Worm (Caenorhabditis elegans): ENCODE results near the gene fax-1.

Gene fax-1

DNA sequence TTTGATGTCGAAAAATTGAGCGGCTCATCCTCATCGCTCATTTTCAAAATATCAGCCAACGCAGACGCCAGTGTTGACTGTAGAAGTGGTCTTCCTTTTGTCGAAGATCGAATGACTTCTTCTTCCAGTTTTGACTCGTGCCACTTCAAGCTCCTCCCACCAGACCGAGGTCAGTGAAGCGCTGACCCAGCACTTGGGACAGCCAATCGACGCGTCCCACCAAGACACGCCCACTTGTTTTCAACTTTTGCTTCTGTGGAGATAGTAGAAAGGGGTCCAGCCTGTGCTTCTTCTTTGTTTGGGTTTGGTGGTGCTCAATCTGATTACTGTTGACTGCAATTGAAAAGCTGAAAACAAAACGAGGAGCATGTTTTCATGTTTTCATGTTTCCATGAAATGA lies at the start of gene fax-1:
TSS of gene fax-1 (minus strand) at position 101 of the 400 bp plus-strand sequence.
- TF ChIP-seq efl-1 (optimal IDR thresholded peaks at IDR 0.05) (no peak), efl-1 (GFP tag; optimal IDR thresholded peaks at IDR 0.05 in 1 of 2) (peak in 1 of 2 experiments; percentile 82), mdl-1 (tag; optimal IDR thresholded peaks at IDR 0.05) (no peak)

DNA sequence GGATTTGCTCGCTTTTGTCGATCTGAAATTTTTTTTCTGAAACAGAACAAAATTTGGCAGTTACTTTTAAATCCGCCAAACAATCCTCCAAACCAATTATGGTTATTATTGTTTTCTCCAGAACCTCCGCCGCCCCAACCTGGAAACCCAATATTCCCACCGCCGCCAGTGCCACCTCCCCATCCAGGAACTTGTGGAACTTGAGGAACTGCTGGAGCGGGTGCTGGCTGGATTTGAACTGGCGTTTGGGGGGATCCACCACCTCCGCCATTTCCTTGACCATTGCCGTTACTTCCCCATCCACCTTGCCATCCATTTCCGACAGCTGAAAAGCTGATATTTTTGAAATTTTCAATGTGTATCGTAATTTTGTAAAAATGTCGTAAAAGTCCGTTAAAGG lies 48.6 kb upstream of the fax-1 start:
- TF ChIP-seq elt-2 (tag; optimal IDR thresholded peaks at IDR 0.05) = no peak
- no peak for TF ChIP-seq pqm-1 (tag; optimal IDR thresholded peaks at IDR 0.05)
- TF ChIP-seq Y116A8C.19 (tag; optimal IDR thresholded peaks at IDR 0.05; ENCODE audit: borderline replicate concordance) = no peak
- no peak for TF ChIP-seq alr-1 (tag; optimal IDR thresholded peaks at IDR 0.05; ENCODE audit: borderline replicate concordance)
- TF ChIP-seq fkh-8 (tag; optimal IDR thresholded peaks at IDR 0.05) = no peak
- no peak for TF ChIP-seq blmp-1 (tag; optimal IDR thresholded peaks at IDR 0.05)
- no peak for TF ChIP-seq dpl-1 (GFP tag; optimal IDR thresholded peaks at IDR 0.05)
- TF ChIP-seq unc-30 (tag; optimal IDR thresholded peaks at IDR 0.05) = no peak
- TF ChIP-seq rnt-1 (tag; optimal IDR thresholded peaks at IDR 0.05) = no peak
- no peak for TF ChIP-seq fos-1 (tag; optimal IDR thresholded peaks at IDR 0.05)
- TF ChIP-seq C04F5.9 (tag; optimal IDR thresholded peaks at IDR 0.05) = no peak
- TF ChIP-seq tbx-2 (tag; optimal IDR thresholded peaks at IDR 0.05) = no peak

DNA sequence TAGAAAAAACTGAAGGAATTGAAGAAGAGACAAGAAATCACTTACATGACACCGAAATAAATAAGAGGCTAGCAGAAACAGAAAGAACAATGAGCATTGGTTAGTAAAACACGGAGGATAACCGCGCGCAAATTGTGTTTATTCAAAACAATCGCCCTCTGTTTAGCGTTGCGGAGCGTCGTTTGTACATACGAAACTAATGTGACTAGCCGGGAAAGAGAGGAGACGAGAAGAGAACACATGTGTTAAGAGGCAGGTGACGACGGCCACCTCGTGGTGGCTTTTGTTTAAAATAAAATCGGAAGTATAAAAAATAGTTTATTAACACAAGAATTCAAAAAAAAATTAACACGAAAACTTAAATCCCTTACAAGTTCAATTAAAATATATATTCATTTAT lies 46.7 kb upstream of the fax-1 start, which contains the start of gene F40F4.7:
TSS of gene F40F4.7 (minus strand) at position 122 of the 400 bp plus-strand sequence.
- no peak for TF ChIP-seq nhr-84 (tag; optimal IDR thresholded peaks at IDR 0.05)
- TF ChIP-seq swsn-7 (tag; optimal IDR thresholded peaks at IDR 0.05) = peak; percentile 64
- peak; percentile 41 for TF ChIP-seq jun-1 (tag; optimal IDR thresholded peaks at IDR 0.05)
- TF ChIP-seq nhr-19 (GFP tag; conservative IDR thresholded peaks at IDR 0.05) = peak; percentile 66
- no peak for TF ChIP-seq unc-98 (GFP tag; IDR thresholded peaks at IDR 0.05)
- TF ChIP-seq hlh-17 (GFP tag; optimal IDR thresholded peaks at IDR 0.05; ENCODE audit: borderline replicate concordance) = no peak
- TF ChIP-seq nhr-47 (tag; optimal IDR thresholded peaks at IDR 0.05) = peak; percentile 60
- TF ChIP-seq mep-1 (tag; optimal IDR thresholded peaks at IDR 0.05) = no peak
- no peak for TF ChIP-seq alr-1 (tag; optimal IDR thresholded peaks at IDR 0.05; ENCODE audit: borderline replicate concordance)
- TF ChIP-seq fkh-8 (tag; optimal IDR thresholded peaks at IDR 0.05) = peak; percentile 27
- no peak for TF ChIP-seq zag-1 (tag; optimal IDR thresholded peaks at IDR 0.05)
- no peak for TF ChIP-seq egl-13 (tag; optimal IDR thresholded peaks at IDR 0.05)
- peak; percentile 83 for TF ChIP-seq nhr-20 (tag; optimal IDR thresholded peaks at IDR 0.05)
- no peak for TF ChIP-seq blmp-1 (tag; optimal IDR thresholded peaks at IDR 0.05)
- TF ChIP-seq egl-27 (tag; optimal IDR thresholded peaks at IDR 0.05) = no peak
- no peak for TF ChIP-seq isw-1 (GFP tag; IDR thresholded peaks at IDR 0.05)
- no peak for TF ChIP-seq ceh-90 (tag; optimal IDR thresholded peaks at IDR 0.05)
- peak; percentile 66 for TF ChIP-seq unc-130 (tag; optimal IDR thresholded peaks at IDR 0.05)
- TF ChIP-seq efl-1 (optimal IDR thresholded peaks at IDR 0.05) = peak in 1 of 2 experiments; percentile 36
- TF ChIP-seq efl-1 (GFP tag; optimal IDR thresholded peaks at IDR 0.05 in 1 of 2) = peak in 1 of 2 experiments; percentile 10
- peak; percentile 5 for TF ChIP-seq elt-2 (tag; optimal IDR thresholded peaks at IDR 0.05)
- peak; percentile 43 for TF ChIP-seq skn-1 (tag; optimal IDR thresholded peaks at IDR 0.05)
- no peak for TF ChIP-seq grh-1 (GFP tag; IDR thresholded peaks at IDR 0.05)
- peak; percentile 61 for TF ChIP-seq dsc-1 (tag; optimal IDR thresholded peaks at IDR 0.05)
- TF ChIP-seq ztf-11 (tag; optimal IDR thresholded peaks at IDR 0.05) = no peak
- TF ChIP-seq ceh-88 (GFP tag; IDR thresholded peaks at IDR 0.05) = no peak
- TF ChIP-seq C34B4.2 (tag; optimal IDR thresholded peaks at IDR 0.05) = no peak
- TF ChIP-seq mdl-1 (tag; optimal IDR thresholded peaks at IDR 0.05) = peak in 1 of 2 experiments; percentile 92
- no peak for TF ChIP-seq unc-86 (tag; optimal IDR thresholded peaks at IDR 0.05)
- TF ChIP-seq fkh-4 (tag; optimal IDR thresholded peaks at IDR 0.05; ENCODE audit: borderline replicate concordance) = no peak
- TF ChIP-seq lsy-2 (tag; optimal IDR thresholded peaks at IDR 0.05) = peak in 1 of 2 experiments; percentile 73
- peak; percentile 35 for TF ChIP-seq xbp-1 (tag; optimal IDR thresholded peaks at IDR 0.05)
- TF ChIP-seq ama-1 (optimal IDR thresholded peaks at IDR 0.05) = no peak
- TF ChIP-seq nhr-28 (tag; optimal IDR thresholded peaks at IDR 0.05) = no peak
- TF ChIP-seq pax-3 (tag; optimal IDR thresholded peaks at IDR 0.05) = no peak
- TF ChIP-seq vab-15 (tag; optimal IDR thresholded peaks at IDR 0.05) = no peak
- TF ChIP-seq ceh-63 (GFP tag; optimal IDR thresholded peaks at IDR 0.05) = no peak
- peak; percentile 45 for TF ChIP-seq irx-1 (tag; optimal IDR thresholded peaks at IDR 0.05)
- TF ChIP-seq hpl-2 (GFP tag; optimal IDR thresholded peaks at IDR 0.05) = no peak
- peak; percentile 93 for TF ChIP-seq lin-14 (GFP tag; optimal IDR thresholded peaks at IDR 0.05)
- no peak for TF ChIP-seq mab-9 (GFP tag; IDR thresholded peaks at IDR 0.05)
